Fruit fly (Drosophila melanogaster): ENCODE data around the gene Abd-B.

Abd-B gene

dm6 chr3R:16913300-16913928 lies 58.6 kb downstream of the Abd-B start (continued):
- TF ChIP-seq tgo (GFP tag; IDR thresholded peaks at IDR 0.05) (peak; percentile 31; the same call in 1 of the 3 replicates), lola (GFP tag; optimal IDR thresholded peaks at IDR 0.05) (peak in 1 of 3 experiments; percentile 30), Hr51 (GFP tag; optimal IDR thresholded peaks at IDR 0.05) (no peak), bbx (GFP tag; IDR thresholded peaks at IDR 0.05; ENCODE audit: partially characterized antibody) (peak; percentile 33; the same call in 1 of the 2 replicates), Xbp1 (GFP tag; optimal IDR thresholded peaks at IDR 0.05) (no peak), vvl (GFP tag; IDR thresholded peaks at IDR 0.05) (no peak), CG17829 (tag; optimal IDR thresholded peaks at IDR 0.05) (peak; percentile 0), nmo (GFP tag; optimal IDR thresholded peaks at IDR 0.05) (peak; percentile 21), twi (tag; optimal IDR thresholded peaks at IDR 0.05) (peak; percentile 28), Sox102F (GFP tag; optimal IDR thresholded peaks at IDR 0.05) (peak; percentile 25), Neu2 (GFP tag; optimal IDR thresholded peaks at IDR 0.05; ENCODE audit: borderline replicate concordance) (no peak), CG15011 (GFP tag; optimal IDR thresholded peaks at IDR 0.05) (no peak), CG7839 (tag; optimal IDR thresholded peaks at IDR 0.05) (peak; percentile 2), Deaf1 (tag; optimal IDR thresholded peaks at IDR 0.05) (peak; percentile 59), zf30C (GFP tag; optimal IDR thresholded peaks at IDR 0.05) (peak; percentile 86), CG9797 (GFP tag; optimal IDR thresholded peaks at IDR 0.05) (no peak), Fer1 (GFP tag; optimal IDR thresholded peaks at IDR 0.05) (no peak), dpn (GFP tag; optimal IDR thresholded peaks at IDR 0.05) (no peak), seq (GFP tag; IDR thresholded peaks at IDR 0.05) (peak; percentile 92), Xrp1 (GFP tag; IDR thresholded peaks at IDR 0.05) (peak; percentile 40; the same call in 1 of the 2 replicates), dmrt11E (tag; optimal IDR thresholded peaks at IDR 0.05) (peak; percentile 54), CG4282 (GFP tag; optimal IDR thresholded peaks at IDR 0.05) (no peak), Nf-YC (tag; optimal IDR thresholded peaks at IDR 0.05) (peak; percentile 91), CG18262 (tag; optimal IDR thresholded peaks at IDR 0.05) (peak; percentile 61), CG14860 (GFP tag; IDR thresholded peaks at IDR 0.05; ENCODE audit: partially characterized antibody) (no peak), chm (GFP tag; IDR thresholded peaks at IDR 0.05) (no peak), Abd-B (GFP tag; optimal IDR thresholded peaks at IDR 0.05) (no peak)

- TF ChIP-seq Bgb (GFP tag; IDR thresholded peaks at IDR 0.05; ENCODE audit: partially characterized antibody) (no peak), dysf (GFP tag; IDR thresholded peaks at IDR 0.05) (no peak), CG4730 (GFP tag; IDR thresholded peaks at IDR 0.05) (no peak), CG2202 (tag; optimal IDR thresholded peaks at IDR 0.05) (peak; percentile 46), chinmo (GFP tag; IDR thresholded peaks at IDR 0.05; ENCODE audit: partially characterized antibody) (no peak), CHES-1-like (GFP tag; optimal IDR thresholded peaks at IDR 0.05) (no peak), Sox102F (GFP tag; optimal IDR thresholded peaks at IDR 0.05) (peak; percentile 57), H15 (GFP tag; IDR thresholded peaks at IDR 0.05) (no peak), CG7987 (GFP tag; optimal IDR thresholded peaks at IDR 0.05) (no peak), tin (GFP tag; optimal IDR thresholded peaks at IDR 0.05) (no peak), CG1024 (GFP tag; IDR thresholded peaks at IDR 0.05) (no peak), corto (GFP tag; optimal IDR thresholded peaks at IDR 0.05) (no peak), Taf1 (GFP tag; IDR thresholded peaks at IDR 0.05) (no peak), Hr51 (GFP tag; optimal IDR thresholded peaks at IDR 0.05) (peak in 1 of 2 experiments; percentile 35), CG34224 (GFP tag; IDR thresholded peaks at IDR 0.05; ENCODE audit: partially characterized antibody) (no peak), jumu (GFP tag; optimal IDR thresholded peaks at IDR 0.05) (no peak), CG4424 (GFP tag; optimal IDR thresholded peaks at IDR 0.05) (peak; percentile 31), fd96Cb (tag; optimal IDR thresholded peaks at IDR 0.05) (peak; percentile 31), mld (GFP tag; IDR thresholded peaks at IDR 0.05; ENCODE audit: partially characterized antibody) (no peak), Doc3 (GFP tag; IDR thresholded peaks at IDR 0.05; ENCODE audit: partially characterized antibody) (no peak), ara (GFP tag; IDR thresholded peaks at IDR 0.05) (0 out of 2 replicates have a peak, but pooled peaks have one; percentile 49), bab2 (GFP tag; optimal IDR thresholded peaks at IDR 0.05) (no peak), CG13123 (GFP tag; optimal IDR thresholded peaks at IDR 0.05) (no peak), CG12391 (tag; optimal IDR thresholded peaks at IDR 0.05) (no peak)
These were observed 64.2 kb downstream of the Abd-B start for dm6 chr3R:16907790-16908189.

Measured in whole organism, embryonic.